Fruit fly (Drosophila melanogaster): ENCODE results near the gene CG13912.

DNA sequence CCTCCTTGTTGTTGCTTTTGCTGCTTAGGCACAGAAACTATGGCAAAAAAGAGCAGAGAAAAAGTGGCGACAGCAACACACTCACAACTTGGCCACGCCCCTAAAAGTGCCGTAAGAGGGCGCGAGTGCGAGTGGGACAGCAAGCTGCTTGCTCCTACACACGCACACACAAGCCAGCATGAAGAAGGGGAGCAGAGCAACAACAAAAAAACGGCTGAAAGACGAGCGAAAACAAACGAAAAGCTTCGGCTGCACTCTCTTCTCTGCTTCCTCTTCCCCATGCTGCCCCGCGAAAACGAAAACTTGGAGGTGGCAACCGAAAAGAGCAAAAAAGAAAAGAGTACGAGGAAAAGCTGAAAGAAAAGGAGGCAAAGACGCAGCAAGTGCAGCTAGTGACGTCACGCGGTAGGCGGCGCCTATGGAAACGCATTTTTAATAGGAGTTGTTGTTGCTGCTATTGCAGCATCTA lies 11.2 kb upstream of the CG13912 start:
- no peak for TF ChIP-seq toe (GFP tag; optimal IDR thresholded peaks at IDR 0.05)
- no peak for TF ChIP-seq Crg-1 (GFP tag; optimal IDR thresholded peaks at IDR 0.05)
- TF ChIP-seq CG12768 (GFP tag; optimal IDR thresholded peaks at IDR 0.05): no peak
- TF ChIP-seq cic (GFP tag; optimal IDR thresholded peaks at IDR 0.05): no peak
- TF ChIP-seq Mnt (GFP tag; optimal IDR thresholded peaks at IDR 0.05): no peak
- no peak for TF ChIP-seq CG33017 (tag; optimal IDR thresholded peaks at IDR 0.05)
- TF ChIP-seq bab1 (GFP tag; optimal IDR thresholded peaks at IDR 0.05): no peak
- no peak for TF ChIP-seq CG7101 (tag; optimal IDR thresholded peaks at IDR 0.05)
- no peak for TF ChIP-seq kay (GFP tag; ENCODE audit: borderline replicate concordance)
- TF ChIP-seq CG5204 (GFP tag; optimal IDR thresholded peaks at IDR 0.05): no peak
- TF ChIP-seq CG1620 (GFP tag; optimal IDR thresholded peaks at IDR 0.05): no peak
